Worm (Caenorhabditis elegans) whole organism, L3 larva: ENCODE results near the gene T23F11.11.

ENCODE experiments used
- R02D3.7 ChIP-seq: fragments of 150-350 bp; optimal IDR thresholded peaks from 2 replicates; lab custom pipeline; 2014; ENCODE audit warnings: missing biosample characterization, missing genetic modification characterization
- ZK546.5 ChIP-seq: sonication (generic microtip); optimal IDR thresholded peaks from 2 replicates; lab custom pipeline; 2017; ENCODE audit warnings: missing biosample characterization, missing genetic modification characterization
- aly-2 ChIP-seq: fragments of 150-350 bp; optimal IDR thresholded peaks from 2 replicates; lab custom pipeline; 2014; ENCODE audit warnings: missing biosample characterization, missing genetic modification characterization
- ama-1 ChIP-seq: fragments of 150-350 bp; optimal IDR thresholded peaks from 2 replicates; lab custom pipeline; 2018
- ceh-16 ChIP-seq: sonication (generic microtip); optimal IDR thresholded peaks from 2 replicates; lab custom pipeline; 2017; ENCODE audit warnings: missing biosample characterization, missing genetic modification characterization
- ceh-28 ChIP-seq: fragments of 150-350 bp; optimal IDR thresholded peaks from 2 replicates; lab custom pipeline; 2014; ENCODE audit warnings: missing biosample characterization, missing genetic modification reagents, missing genetic modification characterization
- ceh-82 ChIP-seq: fragments of 150-350 bp; optimal IDR thresholded peaks from 2 replicates; lab custom pipeline; 2014; ENCODE audit warnings: missing biosample characterization, missing genetic modification characterization
- ceh-9 ChIP-seq: sonication (generic microtip); optimal IDR thresholded peaks from 2 replicates; lab custom pipeline; 2018; ENCODE audit warnings: missing biosample characterization, missing genetic modification characterization
- egl-27 ChIP-seq: sonication (generic microtip); optimal IDR thresholded peaks from 4 replicates; lab custom pipeline; 2017; ENCODE audit warnings: missing biosample characterization, missing genetic modification reagents, missing genetic modification characterization
- egl-5 ChIP-seq: fragments of 150-350 bp; optimal IDR thresholded peaks from 2 replicates; lab custom pipeline; 2017; ENCODE audit warnings: missing biosample characterization, missing genetic modification reagents, missing genetic modification characterization, inconsistent platforms
- elt-1 ChIP-seq: fragments of 150-350 bp; optimal IDR thresholded peaks from 2 replicates; lab custom pipeline; 2014; ENCODE audit warnings: missing biosample characterization, missing genetic modification characterization
- elt-2 ChIP-seq: sonication (generic microtip); optimal IDR thresholded peaks from 2 replicates; lab custom pipeline; 2016; ENCODE audit warnings: missing genetic modification reagents, mild to moderate bottlenecking, missing genetic modification characterization, missing compliant biosample characterization
- elt-3 ChIP-seq, 3 experiments: fragments of 150-350 bp in 1 of 3; sonication (generic microtip) in 2 of 3; optimal IDR thresholded peaks; 2 replicates in 2 of 3; 4 replicates in 1 of 3; lab custom pipeline; 2014 to 2017; ENCODE audit warnings: missing biosample characterization in 3 of 3, missing genetic modification characterization in 3 of 3
- eor-1 ChIP-seq, 2 experiments: fragments of 150-350 bp; optimal IDR thresholded peaks; 2 replicates each; lab custom pipeline; 2014 to 2018; ENCODE audit warnings: missing biosample characterization in 2 of 2, missing genetic modification characterization in 2 of 2
- fkh-10 ChIP-seq: sonication (generic microtip); optimal IDR thresholded peaks from 2 replicates; lab custom pipeline; 2017; ENCODE audit warnings: missing biosample characterization, missing genetic modification reagents, missing genetic modification characterization
- fkh-2 ChIP-seq: fragments of 150-350 bp; optimal IDR thresholded peaks from 2 replicates; lab custom pipeline; 2014; ENCODE audit warnings: missing biosample characterization, missing genetic modification reagents, missing genetic modification characterization
- fos-1 ChIP-seq: fragments of 150-350 bp; optimal IDR thresholded peaks from 2 replicates; lab custom pipeline; 2014; ENCODE audit warnings: missing biosample characterization, missing genetic modification characterization
- hmg-11 ChIP-seq: sonication (generic microtip); optimal IDR thresholded peaks from 2 replicates; lab custom pipeline; 2016; ENCODE audit warnings: missing genetic modification characterization, missing compliant biosample characterization
- jun-1 ChIP-seq: fragments of 150-350 bp; optimal IDR thresholded peaks from 2 replicates; lab custom pipeline; 2014; ENCODE audit warnings: missing biosample characterization, missing genetic modification reagents, missing genetic modification characterization
- lin-15B ChIP-seq: fragments of 150-350 bp; optimal IDR thresholded peaks from 2 replicates; lab custom pipeline; 2014; ENCODE audit warnings: missing biosample characterization, missing genetic modification characterization
- lin-39 ChIP-seq: fragments of 150-350 bp; optimal IDR thresholded peaks from 2 replicates; lab custom pipeline; 2018; ENCODE audit warnings: missing biosample characterization, missing genetic modification reagents, missing genetic modification characterization
- lsy-12 ChIP-seq: sonication (generic microtip); optimal IDR thresholded peaks from 2 replicates; lab custom pipeline; 2016; ENCODE audit warnings: mild to moderate bottlenecking, missing genetic modification characterization, missing compliant biosample characterization
- mdl-1 ChIP-seq: fragments of 150-350 bp; optimal IDR thresholded peaks from 2 replicates; lab custom pipeline; 2014; ENCODE audit warnings: missing biosample characterization, missing genetic modification characterization
- mml-1 ChIP-seq: fragments of 150-350 bp; sonication (generic microtip); optimal IDR thresholded peaks from 3 replicates; lab custom pipeline; 2014; ENCODE audit warnings: missing biosample characterization, missing genetic modification characterization
- nfya-1 ChIP-seq: sonication (generic microtip); optimal IDR thresholded peaks from 2 replicates; lab custom pipeline; 2017; ENCODE audit warnings: missing genetic modification characterization, mild to moderate bottlenecking, missing compliant biosample characterization, antibody characterized with exemption, moderate library complexity; ENCODE audit not compliant: insufficient read depth
- nhr-11 ChIP-seq: fragments of 150-350 bp; optimal IDR thresholded peaks from 2 replicates; lab custom pipeline; 2014; ENCODE audit warnings: missing biosample characterization, missing genetic modification characterization
- nhr-12 ChIP-seq: fragments of 150-350 bp; optimal IDR thresholded peaks from 2 replicates; lab custom pipeline; 2014; ENCODE audit warnings: missing biosample characterization, missing genetic modification characterization
- nhr-23 ChIP-seq: fragments of 150-350 bp; optimal IDR thresholded peaks from 2 replicates; lab custom pipeline; 2014; ENCODE audit warnings: missing biosample characterization, missing genetic modification reagents, missing genetic modification characterization
- nhr-25 ChIP-seq: sonication (generic microtip); optimal IDR thresholded peaks from 2 replicates; lab custom pipeline; 2017; ENCODE audit warnings: missing biosample characterization, missing genetic modification characterization
- nhr-28 ChIP-seq: fragments of 150-350 bp; optimal IDR thresholded peaks from 2 replicates; lab custom pipeline; 2014; ENCODE audit warnings: missing biosample characterization, missing genetic modification characterization
- nhr-43 ChIP-seq: sonication (generic microtip); optimal IDR thresholded peaks from 2 replicates; lab custom pipeline; 2016; ENCODE audit warnings: mild to moderate bottlenecking, missing genetic modification characterization, missing compliant biosample characterization; ENCODE audit not compliant: poor library complexity, severe bottlenecking
- nhr-67 ChIP-seq: fragments of 150-350 bp; optimal IDR thresholded peaks from 2 replicates; lab custom pipeline; 2014; ENCODE audit warnings: missing biosample characterization, missing genetic modification characterization
- nhr-76 ChIP-seq: fragments of 150-350 bp; sonication (generic microtip); optimal IDR thresholded peaks from 5 replicates; lab custom pipeline; 2014; ENCODE audit warnings: missing biosample characterization, missing genetic modification characterization
- nhr-77 ChIP-seq: fragments of 150-350 bp; optimal IDR thresholded peaks from 2 replicates; lab custom pipeline; 2014; ENCODE audit warnings: missing biosample characterization, missing genetic modification characterization
- pha-4 ChIP-seq: fragments of 150-350 bp; optimal IDR thresholded peaks from 2 replicates; lab custom pipeline; 2014; ENCODE audit warnings: missing biosample characterization, missing genetic modification reagents, missing genetic modification characterization
- pqm-1 ChIP-seq: fragments of 150-350 bp; optimal IDR thresholded peaks from 2 replicates; lab custom pipeline; 2017; ENCODE audit warnings: missing biosample characterization, missing genetic modification characterization, inconsistent platforms
- sea-2 ChIP-seq: fragments of 150-350 bp; sonication (generic microtip); optimal IDR thresholded peaks from 4 replicates; lab custom pipeline; 2014; ENCODE audit warnings: missing biosample characterization, missing genetic modification reagents, missing genetic modification characterization
- skn-1 ChIP-seq: fragments of 150-350 bp; optimal IDR thresholded peaks from 2 replicates; lab custom pipeline; 2014; ENCODE audit warnings: missing biosample characterization, missing genetic modification characterization
- snpc-4 ChIP-seq: fragments of 150-350 bp; optimal IDR thresholded peaks from 2 replicates; lab custom pipeline; 2014; ENCODE audit warnings: missing biosample characterization, missing genetic modification characterization
- tbx-2 ChIP-seq: sonication (generic microtip); optimal IDR thresholded peaks from 2 replicates; lab custom pipeline; 2016; ENCODE audit warnings: mild to moderate bottlenecking, missing genetic modification characterization, missing compliant biosample characterization
- unc-39 ChIP-seq: sonication (generic microtip); optimal IDR thresholded peaks from 4 replicates; lab custom pipeline; 2017; ENCODE audit warnings: missing biosample characterization, missing genetic modification characterization
- unc-62 ChIP-seq: fragments of 150-350 bp; sonication (generic microtip); optimal IDR thresholded peaks from 4 replicates; lab custom pipeline; 2014; ENCODE audit warnings: missing biosample characterization, missing genetic modification reagents, missing genetic modification characterization
- zag-1 ChIP-seq: fragments of 150-350 bp; optimal IDR thresholded peaks from 2 replicates; lab custom pipeline; 2014; ENCODE audit warnings: missing biosample characterization, missing genetic modification characterization
- ztf-11 ChIP-seq: fragments of 150-350 bp; optimal IDR thresholded peaks from 2 replicates; lab custom pipeline; 2014; ENCODE audit warnings: missing biosample characterization, missing genetic modification characterization
- ztf-4 ChIP-seq: fragments of 150-350 bp; optimal IDR thresholded peaks from 2 replicates; lab custom pipeline; 2014; ENCODE audit warnings: missing biosample characterization, missing genetic modification characterization

Gene T23F11.11

ce11 chrIII:4653374-4653773 lies 18.0 kb downstream of the T23F11.11 start:
- TF ChIP-seq elt-2 (tag; lab: Kevin White, UChicago) (no peak), nhr-11 (tag; lab: Kevin White, UChicago) (no peak), ceh-28 (tag; lab: Kevin White, UChicago) (no peak), lin-39 (tag; lab: Kevin White, UChicago) (no peak), nhr-12 (no peak), aly-2 (tag; lab: Kevin White, UChicago) (no peak), fos-1 (tag; lab: Kevin White, UChicago) (no peak), mdl-1 (tag; lab: Kevin White, UChicago) (no peak), egl-27 (tag; lab: Kevin White, UChicago) (no peak), lin-15B (tag; lab: Kevin White, UChicago) (no peak), unc-39 (tag; lab: Kevin White, UChicago) (no peak), skn-1 (tag; lab: Kevin White, UChicago) (no peak), sea-2 (GFP tag; lab: Kevin White, UChicago) (no peak), ZK546.5 (tag; lab: Kevin White, UChicago) (no peak), fkh-10 (GFP tag; lab: Kevin White, UChicago) (no peak)

DNA sequence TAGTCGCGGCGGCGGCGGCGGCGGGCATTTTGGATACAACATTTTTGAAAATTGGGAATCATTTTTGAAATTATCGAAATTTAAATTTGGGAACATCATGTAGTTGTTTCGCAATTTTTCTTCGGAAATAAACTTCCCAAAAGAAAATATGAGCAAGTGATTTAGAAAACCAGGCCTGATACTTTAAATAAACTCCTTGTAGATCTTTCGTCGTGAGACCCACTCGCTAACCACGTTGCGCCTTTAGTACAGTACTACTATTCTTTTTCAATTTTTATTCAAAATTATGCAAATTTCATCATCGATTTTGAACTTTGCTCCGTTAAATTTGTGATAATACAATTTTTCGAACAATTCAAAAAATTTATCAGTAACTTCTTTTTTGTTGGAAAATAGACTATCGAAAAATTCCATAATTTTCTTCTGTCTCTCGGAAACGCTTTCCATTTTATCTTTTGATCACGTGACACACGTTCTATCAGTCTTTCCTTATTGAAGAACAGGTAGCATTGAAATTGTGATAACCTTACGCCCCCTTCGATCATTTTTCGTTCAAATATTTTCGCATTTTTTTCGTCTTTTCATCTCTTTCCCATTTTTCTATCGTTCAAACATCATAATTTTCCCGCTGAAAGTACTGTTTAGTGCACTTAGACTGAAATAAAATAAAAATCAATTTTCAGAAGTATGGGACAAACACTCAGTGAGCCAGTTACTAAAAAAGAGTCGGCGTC lies 21.4 kb downstream of the T23F11.11 start, which contains the start of gene ppm-2:
ppm-2 (plus strand) TSS at position 684 of the 734 bp plus-strand sequence.
- TF ChIP-seq nhr-25 (tag; lab: Kevin White, UChicago) (peak; percentile 15), nhr-23 (tag; lab: Kevin White, UChicago) (peak; percentile 39), ztf-11 (no peak), ama-1 (lab: Kevin White, UChicago) (peak; percentile 12), zag-1 (no peak), jun-1 (peak; percentile 8), elt-2 (tag; lab: Kevin White, UChicago) (peak; percentile 63), mdl-1 (tag; lab: Kevin White, UChicago) (peak; percentile 5)

- TF ChIP-seq jun-1 (peak; percentile 93), nhr-11 (tag; lab: Kevin White, UChicago) (peak; percentile 87), lsy-12 (tag; lab: Kevin White, UChicago) (peak; percentile 87), R02D3.7 (peak; percentile 64), lin-15B (tag; lab: Kevin White, UChicago) (peak; percentile 87), hmg-11 (tag; lab: Kevin White, UChicago) (peak; percentile 81), ceh-16 (tag; lab: Kevin White, UChicago) (no peak), nhr-23 (tag; lab: Kevin White, UChicago) (peak; percentile 92), fos-1 (tag; lab: Kevin White, UChicago) (peak; percentile 28), sea-2 (GFP tag; lab: Kevin White, UChicago) (peak; percentile 47), unc-62 (GFP tag; lab: Kevin White, UChicago) (peak; percentile 56), ama-1 (lab: Kevin White, UChicago) (peak; percentile 30), unc-39 (tag; lab: Kevin White, UChicago) (no peak), ZK546.5 (tag; lab: Kevin White, UChicago) (no peak), nhr-67 (tag; lab: Kevin White, UChicago) (no peak), nhr-76 (tag; lab: Kevin White, UChicago) (peak; percentile 21), ceh-9 (tag; lab: Kevin White, UChicago) (no peak), nfya-1 (peak; percentile 90), fkh-10 (GFP tag; lab: Kevin White, UChicago) (peak; percentile 49), egl-27 (tag; lab: Kevin White, UChicago) (peak; percentile 35), tbx-2 (tag; lab: Kevin White, UChicago) (peak; percentile 74), elt-1 (tag; lab: Kevin White, UChicago) (peak; percentile 25), fkh-2 (tag; lab: Kevin White, UChicago) (no peak), snpc-4 (tag; lab: Kevin White, UChicago) (peak; percentile 83), mdl-1 (tag; lab: Kevin White, UChicago) (peak; percentile 99), eor-1 (tag; optimal IDR thresholded peaks at IDR 0.05; lab: Kevin White, UChicago) (no peak), egl-5 (tag; lab: Kevin White, UChicago) (peak; percentile 88), ceh-28 (tag; lab: Kevin White, UChicago) (peak; percentile 95), nhr-77 (tag; lab: Kevin White, UChicago) (no peak), aly-2 (tag; lab: Kevin White, UChicago) (no peak), pha-4 (tag; lab: Kevin White, UChicago) (peak; percentile 94), mml-1 (peak; percentile 24), nhr-25 (tag; lab: Kevin White, UChicago) (peak; percentile 98), nhr-12 (no peak), nhr-28 (tag; lab: Kevin White, UChicago) (no peak), elt-2 (tag; lab: Kevin White, UChicago) (peak; percentile 96), ceh-82 (tag; lab: Kevin White, UChicago) (no peak), nhr-43 (tag; lab: Kevin White, UChicago) (peak; percentile 93), ztf-4 (tag; lab: Kevin White, UChicago) (peak; percentile 15), pqm-1 (tag; lab: Kevin White, UChicago) (peak; percentile 98), ztf-11 (no peak), skn-1 (tag; lab: Kevin White, UChicago) (no peak), elt-3 (tag; optimal IDR thresholded peaks at IDR 0.05; lab: Kevin White, UChicago) (peak in 1 of 3 experiments; percentile 93)
These were observed 22.0 kb downstream of the T23F11.11 start for ce11 chrIII:4649363-4649768.
